Worm (Caenorhabditis elegans): ENCODE measurements around the gene sgt-1.

Gene sgt-1

DNA sequence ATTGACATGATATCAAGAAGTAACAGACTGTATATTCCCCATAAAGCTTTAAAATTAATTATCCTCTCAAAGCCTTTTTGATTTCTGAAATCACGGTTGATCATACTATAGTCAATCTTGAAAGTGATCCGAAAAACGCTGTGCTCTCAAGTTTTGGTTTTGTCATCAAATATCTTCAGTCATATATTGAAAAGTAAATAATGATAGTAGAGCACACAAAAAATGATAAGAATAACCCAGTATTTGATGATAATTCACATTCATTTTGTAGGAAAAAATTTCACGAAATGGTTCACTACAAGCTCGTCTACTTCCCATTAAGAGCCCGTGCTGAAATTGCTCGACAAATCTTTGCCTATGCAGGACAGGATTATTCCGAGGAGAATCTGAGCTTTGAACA lies 24.0 kb downstream of the sgt-1 start, which contains the start of gene gst-6:
Gene gst-6, plus strand, starts transcription at position 263 of the 400 bp plus-strand sequence.
- no peak for TF ChIP-seq flh-1 (GFP tag; optimal IDR thresholded peaks at IDR 0.05)
- no peak for TF ChIP-seq ces-1 (GFP tag; optimal IDR thresholded peaks at IDR 0.05)
- TF ChIP-seq elt-1 (tag; optimal IDR thresholded peaks at IDR 0.05; ENCODE audit: borderline replicate concordance, insufficient read depth): no peak
- TF ChIP-seq lsy-2 (tag; optimal IDR thresholded peaks at IDR 0.05): no peak
- TF ChIP-seq ceh-39 (tag; optimal IDR thresholded peaks at IDR 0.05): no peak
- TF ChIP-seq blmp-1 (tag; optimal IDR thresholded peaks at IDR 0.05): no peak
- TF ChIP-seq snpc-4 (tag; optimal IDR thresholded peaks at IDR 0.05): no peak
- no peak for TF ChIP-seq drap-1 (GFP tag; optimal IDR thresholded peaks at IDR 0.05)
- no peak for TF ChIP-seq M03D4.4 (tag; optimal IDR thresholded peaks at IDR 0.05)
- TF ChIP-seq tbx-8 (GFP tag; optimal IDR thresholded peaks at IDR 0.05): no peak
- no peak for TF ChIP-seq ceh-43 (GFP tag; optimal IDR thresholded peaks at IDR 0.05)
- no peak for TF ChIP-seq nhr-237 (tag; optimal IDR thresholded peaks at IDR 0.05)
- no peak for TF ChIP-seq mep-1 (tag; optimal IDR thresholded peaks at IDR 0.05)
- TF ChIP-seq mab-5 (tag; optimal IDR thresholded peaks at IDR 0.05): no peak
- TF ChIP-seq nhr-76 (tag; optimal IDR thresholded peaks at IDR 0.05): no peak
- TF ChIP-seq ztf-11 (tag; optimal IDR thresholded peaks at IDR 0.05): no peak

DNA sequence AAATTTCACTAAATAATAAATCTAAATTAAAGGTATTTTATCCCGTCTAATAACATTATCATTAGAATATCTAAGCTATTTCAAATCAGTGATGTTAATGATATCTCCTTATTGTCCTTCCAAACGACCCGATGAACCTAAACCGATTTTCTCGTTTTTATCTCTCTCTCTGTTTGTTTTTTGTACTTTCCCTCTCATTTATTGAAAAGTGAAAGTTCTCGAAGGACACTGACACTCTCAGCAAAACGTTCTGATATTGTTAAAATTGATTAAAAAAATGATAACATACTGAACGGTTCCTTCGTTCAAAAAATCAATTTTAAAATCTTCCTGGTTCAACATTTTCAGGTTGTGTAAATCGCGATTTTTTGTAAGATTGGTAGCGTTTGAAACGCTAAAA lies 27.5 kb downstream of the sgt-1 start, which contains the start of gene F11G11.13:
Gene F11G11.13, minus strand, starts transcription at position 89 of the 400 bp plus-strand sequence.
- TF ChIP-seq flh-1 (GFP tag; optimal IDR thresholded peaks at IDR 0.05) (no peak), mep-1 (tag; optimal IDR thresholded peaks at IDR 0.05) (no peak), ceh-83 (GFP tag; optimal IDR thresholded peaks at IDR 0.05) (no peak)

DNA sequence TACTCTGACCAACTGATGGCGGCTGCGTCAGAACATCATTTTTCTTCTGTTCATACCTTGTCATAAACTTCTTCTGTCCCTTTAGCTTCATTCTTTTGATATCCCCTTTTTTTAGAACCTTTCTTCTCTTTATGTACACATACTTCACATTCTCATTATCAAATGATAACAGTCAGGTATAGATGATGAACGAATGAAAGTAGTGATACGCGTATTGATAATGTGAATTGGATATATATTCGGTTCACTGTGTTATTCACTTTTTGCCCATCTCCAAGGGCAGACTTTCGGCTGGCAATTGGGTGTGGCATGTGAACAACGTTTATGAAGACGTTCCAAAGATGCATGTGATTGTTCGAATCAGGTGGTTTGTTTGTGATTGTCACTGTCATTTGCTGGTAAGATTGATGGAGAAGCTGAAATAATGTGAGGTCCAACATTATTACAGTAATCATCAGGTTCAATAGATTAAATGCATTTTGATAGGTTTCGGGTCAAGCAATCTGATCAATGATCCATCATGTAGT lies 29.2 kb downstream of the sgt-1 start, which contains the start of gene F11G11.15:
Gene F11G11.15, plus strand, starts transcription at position 511 of the 527 bp plus-strand sequence.
- TF ChIP-seq nhr-12 (tag; optimal IDR thresholded peaks at IDR 0.05) (no peak), flh-1 (GFP tag; optimal IDR thresholded peaks at IDR 0.05) (no peak), drap-1 (GFP tag; optimal IDR thresholded peaks at IDR 0.05) (no peak), lsy-2 (tag; optimal IDR thresholded peaks at IDR 0.05) (no peak), sem-2 (GFP tag; optimal IDR thresholded peaks at IDR 0.05) (no peak), mls-2 (tag; optimal IDR thresholded peaks at IDR 0.05) (no peak), lin-13 (tag; optimal IDR thresholded peaks at IDR 0.05) (no peak), tbx-8 (GFP tag; optimal IDR thresholded peaks at IDR 0.05) (no peak), mab-5 (tag; optimal IDR thresholded peaks at IDR 0.05) (no peak), elt-3 (tag; optimal IDR thresholded peaks at IDR 0.05) (no peak), ceh-43 (GFP tag; optimal IDR thresholded peaks at IDR 0.05) (no peak), zip-8 (tag; optimal IDR thresholded peaks at IDR 0.05) (no peak), sptf-1 (tag; optimal IDR thresholded peaks at IDR 0.05) (no peak), mep-1 (tag; optimal IDR thresholded peaks at IDR 0.05) (no peak), nhr-28 (tag; optimal IDR thresholded peaks at IDR 0.05) (no peak), ces-1 (GFP tag; optimal IDR thresholded peaks at IDR 0.05) (no peak), ztf-11 (tag; optimal IDR thresholded peaks at IDR 0.05) (no peak)

DNA sequence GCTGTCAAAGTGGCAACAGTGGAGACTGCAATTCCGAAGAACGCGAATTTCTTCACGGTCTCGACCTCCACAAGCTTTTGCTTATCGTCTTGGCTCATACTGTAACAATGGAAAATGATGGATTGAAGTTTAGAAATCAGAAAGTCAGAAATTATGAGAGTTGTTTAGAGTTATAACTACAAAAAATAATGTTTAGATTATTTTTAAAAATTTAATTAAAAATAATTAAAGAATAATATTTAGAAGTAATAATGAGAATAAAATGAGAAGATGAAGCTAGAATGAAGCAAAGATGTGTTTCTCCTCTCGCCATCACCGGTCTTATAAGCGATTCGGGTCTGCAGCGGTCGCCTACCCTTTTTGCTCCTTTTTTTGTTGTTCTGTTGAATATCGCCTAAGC lies 30.6 kb downstream of the sgt-1 start, which contains the start of gene col-73:
Gene col-73, minus strand, starts transcription at position 101 of the 400 bp plus-strand sequence.
- no peak for TF ChIP-seq drap-1 (GFP tag; optimal IDR thresholded peaks at IDR 0.05)
- TF ChIP-seq unc-39 (tag; optimal IDR thresholded peaks at IDR 0.05): no peak
- no peak for TF ChIP-seq ces-1 (GFP tag; optimal IDR thresholded peaks at IDR 0.05)
- no peak for TF ChIP-seq hlh-1 (tag; optimal IDR thresholded peaks at IDR 0.05)
- no peak for TF ChIP-seq ceh-83 (GFP tag; optimal IDR thresholded peaks at IDR 0.05)
- TF ChIP-seq sem-2 (GFP tag; optimal IDR thresholded peaks at IDR 0.05): no peak
- no peak for TF ChIP-seq sptf-1 (tag; optimal IDR thresholded peaks at IDR 0.05)

DNA sequence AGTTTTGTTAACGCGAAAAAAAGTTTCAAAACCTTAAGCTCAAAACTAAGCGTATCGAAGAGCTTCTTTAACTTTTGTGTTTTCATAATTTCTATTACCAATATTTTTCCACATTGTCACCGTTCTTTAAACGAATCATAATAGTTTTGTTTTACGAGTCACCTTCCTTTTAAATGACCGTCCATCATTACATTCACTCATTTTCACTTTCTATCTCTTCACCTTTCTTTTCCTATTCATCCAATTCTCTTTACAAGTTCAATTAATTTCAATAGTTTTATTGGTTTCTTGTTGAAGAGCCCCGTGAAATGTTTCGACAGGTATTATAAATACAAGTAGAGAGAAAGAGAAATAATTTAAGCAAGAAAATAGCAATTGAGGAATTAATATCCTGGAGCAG lies 31.8 kb downstream of the sgt-1 start:
- TF ChIP-seq ztf-11 (tag; optimal IDR thresholded peaks at IDR 0.05) (no peak), nhr-2 (tag; optimal IDR thresholded peaks at IDR 0.05) (no peak), pha-4 (tag; optimal IDR thresholded peaks at IDR 0.05) (no peak), flh-1 (GFP tag; optimal IDR thresholded peaks at IDR 0.05) (no peak), elt-1 (tag; optimal IDR thresholded peaks at IDR 0.05; ENCODE audit: borderline replicate concordance, insufficient read depth) (no peak), elt-3 (tag; optimal IDR thresholded peaks at IDR 0.05) (no peak), unc-120 (tag; optimal IDR thresholded peaks at IDR 0.05; ENCODE audit: poor library complexity, severe bottlenecking) (no peak), mls-2 (tag; optimal IDR thresholded peaks at IDR 0.05) (no peak), snpc-4 (tag; optimal IDR thresholded peaks at IDR 0.05) (no peak), ceh-83 (GFP tag; optimal IDR thresholded peaks at IDR 0.05) (no peak), lsy-2 (tag; optimal IDR thresholded peaks at IDR 0.05) (no peak), ceh-39 (tag; optimal IDR thresholded peaks at IDR 0.05) (no peak), drap-1 (GFP tag; optimal IDR thresholded peaks at IDR 0.05) (no peak), nhr-12 (tag; optimal IDR thresholded peaks at IDR 0.05) (no peak), ham-2 (GFP tag; optimal IDR thresholded peaks at IDR 0.05) (no peak), mep-1 (tag; optimal IDR thresholded peaks at IDR 0.05) (no peak), lin-32 (GFP tag; optimal IDR thresholded peaks at IDR 0.05) (no peak), zip-8 (tag; optimal IDR thresholded peaks at IDR 0.05) (no peak)
